Worm (Caenorhabditis elegans) whole organism, L1 larva: Measurements from ENCODE around the gene Y82E9BR.14.

ENCODE experiments used
- C04F5.9 ChIP-seq: sonication (generic microtip); optimal IDR thresholded peaks from 2 replicates; lab custom pipeline; 2016; ENCODE audit warnings: missing genetic modification characterization, missing compliant biosample characterization
- F16B12.6 ChIP-seq: fragments of 150-350 bp; optimal IDR thresholded peaks from 2 replicates; lab custom pipeline; 2014; ENCODE audit warnings: missing biosample characterization, missing genetic modification characterization
- ceh-8 ChIP-seq: fragments of 200-800 bp; sonication (Bioruptor generic); optimal IDR thresholded peaks from 2 replicates; lab custom pipeline; 2018; ENCODE audit warnings: mild to moderate bottlenecking, missing genetic modification characterization, moderate library complexity, missing compliant biosample characterization
- egl-13 ChIP-seq: sonication (generic microtip); optimal IDR thresholded peaks from 2 replicates; lab custom pipeline; 2016; ENCODE audit warnings: missing genotype, missing genetic modification reagents, missing genetic modification characterization, missing compliant biosample characterization
- elt-2 ChIP-seq: sonication (generic microtip); optimal IDR thresholded peaks from 2 replicates; lab custom pipeline; 2016; ENCODE audit warnings: missing genetic modification characterization, mild to moderate bottlenecking, inconsistent platforms, missing compliant biosample characterization, missing genetic modification reagents
- ets-5 ChIP-seq: fragments of 200-800 bp; sonication (Bioruptor generic); IDR thresholded peaks from 2 replicates; pipeline ENCODE4 v1.3.6; 2022; ENCODE audit warnings: missing genetic modification characterization, missing compliant biosample characterization
- fkh-4 ChIP-seq: sonication (generic microtip); optimal IDR thresholded peaks from 2 replicates; lab custom pipeline; 2016; ENCODE audit warnings: missing compliant biosample characterization, missing genetic modification characterization, borderline replicate concordance
- fkh-8 ChIP-seq: sonication (generic microtip); optimal IDR thresholded peaks from 2 replicates; lab custom pipeline; 2016; ENCODE audit warnings: mild to moderate bottlenecking, missing genetic modification characterization, missing compliant biosample characterization
- fos-1 ChIP-seq: fragments of 150-350 bp; optimal IDR thresholded peaks from 2 replicates; lab custom pipeline; 2014; ENCODE audit warnings: missing biosample characterization, missing genetic modification characterization
- grh-1 ChIP-seq: fragments of 200-800 bp; sonication (Bioruptor generic); IDR thresholded peaks from 2 replicates; pipeline ENCODE4 v1.3.6; 2022; ENCODE audit warnings: missing genetic modification reagents, missing genetic modification characterization, missing compliant biosample characterization
- hlh-4 ChIP-seq: sonication (generic microtip); optimal IDR thresholded peaks from 2 replicates; lab custom pipeline; 2016; ENCODE audit warnings: mild to moderate bottlenecking, missing genetic modification characterization, missing compliant biosample characterization
- irx-1 ChIP-seq: sonication (generic microtip); optimal IDR thresholded peaks from 2 replicates; lab custom pipeline; 2016; ENCODE audit warnings: missing genetic modification characterization, missing compliant biosample characterization
- lin-13 ChIP-seq: fragments of 150-350 bp; optimal IDR thresholded peaks from 2 replicates; lab custom pipeline; 2014; ENCODE audit warnings: missing biosample characterization, missing genetic modification reagents, missing genetic modification characterization
- lin-14 ChIP-seq: fragments of 200-800 bp; sonication (Bioruptor generic); optimal IDR thresholded peaks from 2 replicates; lab custom pipeline; 2018; ENCODE audit warnings: mild to moderate bottlenecking, missing genetic modification characterization, moderate library complexity, missing compliant biosample characterization
- lin-35 ChIP-seq, 2 experiments: fragments of 150-350 bp; optimal IDR thresholded peaks; 2 replicates each; lab custom pipeline; 2014; ENCODE audit warnings: missing biosample characterization in 2 of 2, missing genetic modification characterization in 2 of 2, missing genetic modification reagents in 2 of 2
- lin-39 ChIP-seq: fragments of 150-350 bp; optimal IDR thresholded peaks from 2 replicates; lab custom pipeline; 2014; ENCODE audit warnings: missing biosample characterization, missing genetic modification reagents, missing genetic modification characterization
- lir-3 ChIP-seq: sonication (generic microtip); optimal IDR thresholded peaks from 2 replicates; lab custom pipeline; 2016; ENCODE audit warnings: mild to moderate bottlenecking, missing genetic modification characterization, moderate library complexity, missing compliant biosample characterization; ENCODE audit not compliant: poor library complexity
- lsy-2 ChIP-seq, 2 experiments: fragments of 150-350 bp; optimal IDR thresholded peaks; 2 replicates each; lab custom pipeline; 2014; ENCODE audit warnings: missing biosample characterization in 2 of 2, missing genetic modification characterization in 2 of 2
- mab-9 ChIP-seq: fragments of 200-800 bp; sonication (Bioruptor generic); IDR thresholded peaks from 2 replicates; pipeline ENCODE4 v1.3.6; 2022; ENCODE audit warnings: missing genetic modification reagents, missing genetic modification characterization, missing compliant biosample characterization
- mef-2 ChIP-seq: fragments of 150-350 bp; optimal IDR thresholded peaks from 2 replicates; lab custom pipeline; 2014; ENCODE audit warnings: missing biosample characterization, missing genetic modification characterization
- nhr-11 ChIP-seq: fragments of 150-350 bp; optimal IDR thresholded peaks from 2 replicates; lab custom pipeline; 2014; ENCODE audit warnings: missing biosample characterization, missing genetic modification characterization
- nhr-237 ChIP-seq: fragments of 150-350 bp; optimal IDR thresholded peaks from 2 replicates; lab custom pipeline; 2014; ENCODE audit warnings: missing biosample characterization, missing genetic modification characterization
- nhr-28 ChIP-seq: fragments of 150-350 bp; optimal IDR thresholded peaks from 2 replicates; lab custom pipeline; 2014; ENCODE audit warnings: missing biosample characterization, missing genetic modification characterization
- nhr-71 ChIP-seq: sonication (generic microtip); optimal IDR thresholded peaks from 2 replicates; lab custom pipeline; 2016; ENCODE audit warnings: mild to moderate bottlenecking, missing genetic modification characterization, moderate library complexity, missing compliant biosample characterization
- nhr-77 ChIP-seq: fragments of 150-350 bp; optimal IDR thresholded peaks from 2 replicates; lab custom pipeline; 2014; ENCODE audit warnings: missing biosample characterization, missing genetic modification characterization
- nhr-84 ChIP-seq: sonication (generic microtip); optimal IDR thresholded peaks from 2 replicates; lab custom pipeline; 2017; ENCODE audit warnings: missing biosample characterization, missing genetic modification characterization
- nhr-85 ChIP-seq: sonication (generic microtip); peaks from one replicate; lab custom pipeline; 2016; ENCODE audit warnings: missing genetic modification characterization, inconsistent platforms, missing compliant biosample characterization
- nhr-90 ChIP-seq: sonication (generic microtip); optimal IDR thresholded peaks from 2 replicates; lab custom pipeline; 2016; ENCODE audit warnings: mild to moderate bottlenecking, missing genetic modification characterization, missing compliant biosample characterization; ENCODE audit not compliant: poor library complexity
- rnt-1 ChIP-seq: sonication (generic microtip); optimal IDR thresholded peaks from 2 replicates; lab custom pipeline; 2016; ENCODE audit warnings: mild to moderate bottlenecking, missing genetic modification characterization, moderate library complexity, missing compliant biosample characterization
- skn-1 ChIP-seq: fragments of 150-350 bp; optimal IDR thresholded peaks from 2 replicates; lab custom pipeline; 2014; ENCODE audit warnings: missing biosample characterization, missing genetic modification characterization
- snu-23 ChIP-seq: sonication (generic microtip); optimal IDR thresholded peaks from 2 replicates; lab custom pipeline; 2016; ENCODE audit warnings: missing genetic modification characterization, missing compliant biosample characterization
- tbx-2 ChIP-seq: sonication (generic microtip); optimal IDR thresholded peaks from 2 replicates; lab custom pipeline; 2016; ENCODE audit warnings: missing genetic modification characterization, missing compliant biosample characterization
- unc-62 ChIP-seq: fragments of 150-350 bp; optimal IDR thresholded peaks from 2 replicates; lab custom pipeline; 2014; ENCODE audit warnings: missing biosample characterization, missing genetic modification reagents, missing genetic modification characterization
- unc-86 ChIP-seq: sonication (generic microtip); optimal IDR thresholded peaks from 2 replicates; lab custom pipeline; 2016; ENCODE audit warnings: missing genetic modification characterization, missing compliant biosample characterization
- xbp-1 ChIP-seq: sonication (generic microtip); optimal IDR thresholded peaks from 2 replicates; lab custom pipeline; 2016; ENCODE audit warnings: missing genetic modification characterization, missing compliant biosample characterization
- zag-1 ChIP-seq: fragments of 150-350 bp; optimal IDR thresholded peaks from 2 replicates; lab custom pipeline; 2014; ENCODE audit warnings: missing biosample characterization, missing genetic modification characterization
- ztf-11 ChIP-seq, 2 experiments: sonication (generic microtip); optimal IDR thresholded peaks; 2 replicates each; lab custom pipeline; 2016 to 2017; ENCODE audit warnings: missing genetic modification characterization in 2 of 2, missing biosample characterization in 1 of 2, missing compliant biosample characterization in 1 of 2

The Y82E9BR.14 gene

DNA sequence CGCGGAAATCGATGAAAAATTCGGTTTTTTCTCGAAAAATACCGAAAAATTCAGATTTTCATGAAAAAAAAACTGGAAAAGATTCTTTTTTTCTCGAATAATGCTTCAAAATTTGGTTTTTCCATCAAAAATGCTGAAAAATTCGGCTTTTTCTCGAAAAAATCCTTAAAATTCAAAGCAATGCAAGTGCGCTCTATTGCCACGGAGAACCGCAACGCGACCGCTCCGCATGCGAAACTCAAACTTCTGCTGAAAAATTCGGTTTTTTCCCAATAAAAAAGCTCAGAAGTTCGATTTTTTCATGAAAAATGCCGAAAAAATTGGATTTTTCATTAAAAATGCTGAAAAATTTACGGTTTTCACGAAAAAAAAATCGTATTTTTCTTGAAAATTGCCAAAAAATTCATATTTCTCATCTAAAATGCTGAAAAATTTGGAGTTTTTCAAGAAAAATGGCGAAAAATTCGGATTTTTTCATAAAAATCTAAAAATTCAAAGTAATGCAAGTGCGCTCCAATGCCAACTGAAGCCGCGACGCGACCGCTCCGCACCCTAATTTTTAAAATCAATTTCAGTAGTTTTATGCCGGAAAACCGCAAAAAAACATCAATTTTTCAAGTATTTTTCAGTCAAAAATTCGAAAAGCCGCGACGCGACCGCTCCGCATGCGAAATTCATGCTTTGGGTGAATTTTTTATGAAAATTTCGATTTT, 635 bp downstream of the Y82E9BR.14 start:
- no peak for TF ChIP-seq egl-13 (tag; lab: Kevin White, UChicago)
- no peak for TF ChIP-seq unc-86 (tag; lab: Kevin White, UChicago)
- TF ChIP-seq xbp-1 (tag; lab: Kevin White, UChicago), result no peak
- no peak for TF ChIP-seq lin-14 (GFP tag; lab: Kevin White, UChicago)
- TF ChIP-seq F16B12.6, result no peak
- TF ChIP-seq skn-1 (tag; lab: Kevin White, UChicago), result no peak
- no peak for TF ChIP-seq irx-1 (tag; lab: Kevin White, UChicago)
- no peak for TF ChIP-seq lin-39 (tag; lab: Kevin White, UChicago)
- no peak for TF ChIP-seq nhr-90 (tag; lab: Kevin White, UChicago)
- TF ChIP-seq unc-62 (GFP tag; lab: Kevin White, UChicago), result no peak
- no peak for TF ChIP-seq nhr-28 (tag; lab: Kevin White, UChicago)
- TF ChIP-seq mab-9 (GFP tag; lab: Robert Waterston, UW), result no peak
- no peak for TF ChIP-seq nhr-77 (tag; lab: Kevin White, UChicago)
- TF ChIP-seq mef-2, result no peak
- TF ChIP-seq nhr-71 (tag; lab: Kevin White, UChicago), result no peak
- no peak for TF ChIP-seq lin-35 (GFP tag; optimal IDR thresholded peaks at IDR 0.05; lab: Kevin White, UChicago)
- no peak for TF ChIP-seq nhr-11
- TF ChIP-seq nhr-237 (tag; lab: Kevin White, UChicago), result no peak
- no peak for TF ChIP-seq fkh-8 (tag; lab: Kevin White, UChicago)
- no peak for TF ChIP-seq zag-1

DNA sequence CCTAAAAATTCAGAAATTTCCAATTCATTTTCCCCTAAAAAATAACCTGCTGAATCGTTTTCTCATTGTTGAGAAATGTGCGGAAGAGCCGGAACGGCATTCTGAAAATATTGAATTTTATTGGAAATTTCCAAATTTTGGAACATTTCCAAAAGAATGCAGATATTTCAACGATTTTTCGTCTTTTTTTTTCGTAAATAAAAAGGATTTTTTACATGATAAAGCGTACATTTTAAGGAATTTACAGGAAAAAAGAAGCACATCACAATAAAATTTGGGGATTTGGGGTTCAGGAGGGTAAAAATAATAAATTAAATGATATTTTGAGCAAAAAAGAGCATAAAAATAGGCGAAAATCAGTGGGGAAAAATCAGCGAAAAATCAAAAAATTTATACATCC, 4.8 kb downstream of the Y82E9BR.14 start, which contains the start of gene Y82E9BR.22:
Y82E9BR.22 (minus strand) TSS at position 101 of the 400 bp plus-strand sequence.
- TF ChIP-seq fkh-4 (tag; lab: Kevin White, UChicago) (no peak), nhr-11 (no peak), nhr-85 (no peak), lir-3 (tag; lab: Kevin White, UChicago) (no peak), C04F5.9 (no peak), lsy-2 (tag; optimal IDR thresholded peaks at IDR 0.05; lab: Kevin White, UChicago) (no peak), ets-5 (GFP tag; lab: Robert Waterston, UW) (no peak), ceh-8 (GFP tag; lab: Kevin White, UChicago) (no peak), irx-1 (tag; lab: Kevin White, UChicago) (no peak), zag-1 (no peak), skn-1 (tag; lab: Kevin White, UChicago) (no peak), nhr-71 (tag; lab: Kevin White, UChicago) (no peak), lin-14 (GFP tag; lab: Kevin White, UChicago) (no peak), nhr-84 (tag; lab: Kevin White, UChicago) (no peak), lin-13 (GFP tag; lab: Kevin White, UChicago) (no peak)

DNA sequence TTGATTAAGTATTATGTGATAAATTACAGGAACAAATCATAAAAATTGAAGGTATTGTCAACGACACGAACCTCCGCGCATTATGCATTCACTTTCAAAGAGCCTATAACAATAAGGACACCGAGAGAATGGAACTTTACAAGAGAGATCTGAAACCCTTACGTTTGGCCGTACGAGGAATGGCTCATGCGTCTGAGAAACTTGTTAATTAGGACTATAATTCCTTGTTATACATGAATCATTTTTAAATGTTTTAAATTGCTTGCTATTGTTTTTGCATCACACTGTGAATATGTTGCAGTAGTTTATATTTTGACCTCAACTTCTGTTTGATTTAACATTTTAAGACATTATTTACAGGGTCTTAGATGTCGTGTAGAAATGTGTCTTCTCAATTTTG, 10.8 kb downstream of the Y82E9BR.14 start, which contains the start of gene pals-18:
pals-18 (plus strand) TSS at position 301 of the 400 bp plus-strand sequence.
- TF ChIP-seq rnt-1 (tag; lab: Kevin White, UChicago) (no peak), grh-1 (GFP tag; lab: Robert Waterston, UW) (no peak), tbx-2 (no peak), fos-1 (no peak), hlh-4 (tag; lab: Kevin White, UChicago) (no peak), ztf-11 (tag; optimal IDR thresholded peaks at IDR 0.05; lab: Kevin White, UChicago) (no peak), nhr-71 (tag; lab: Kevin White, UChicago) (no peak), snu-23 (no peak), ets-5 (GFP tag; lab: Robert Waterston, UW) (no peak), nhr-90 (tag; lab: Kevin White, UChicago) (no peak), elt-2 (tag; lab: Kevin White, UChicago) (no peak)
- TF ChIP-seq, all 84 proteins: peak for 0
